Worm (Caenorhabditis elegans) whole organism, midembryonic: Measurements from ENCODE around the gene nduf-2.2.

ENCODE experiments used
- T22C8.4 ChIP-seq: fragments of 200-800 bp; sonication (Bioruptor generic); IDR thresholded peaks from 2 replicates; pipeline ENCODE4 v1.3.6; 2022; ENCODE audit warnings: missing genetic modification characterization, missing compliant biosample characterization
- klf-2 ChIP-seq: fragments of 200-800 bp; sonication (Bioruptor generic); conservative IDR thresholded peaks from 2 replicates; pipeline ENCODE4 v1.3.6; 2022; ENCODE audit warnings: missing genetic modification reagents, missing genetic modification characterization, missing compliant biosample characterization
- med-1 ChIP-seq: sonication (generic microtip); optimal IDR thresholded peaks from 2 replicates; lab custom pipeline; 2017; ENCODE audit warnings: missing genetic modification characterization, mild to moderate bottlenecking, missing compliant biosample characterization, antibody characterized with exemption, missing genetic modification reagents; ENCODE audit not compliant: insufficient read depth
- ref-1 ChIP-seq: fragments of 200-800 bp; sonication (Bioruptor generic); conservative IDR thresholded peaks from 2 replicates; pipeline ENCODE4 v1.3.6; 2022; ENCODE audit warnings: missing genetic modification reagents, missing genetic modification characterization, missing compliant biosample characterization
- tab-1 ChIP-seq: fragments of 200-800 bp; sonication (Bioruptor generic); IDR thresholded peaks from 2 replicates; pipeline ENCODE4 v1.3.6; 2022; ENCODE audit warnings: missing genetic modification characterization, missing compliant biosample characterization
- ztf-23 ChIP-seq: fragments of 200-800 bp; sonication (Bioruptor generic); IDR thresholded peaks from 2 replicates; pipeline ENCODE4 v1.3.6; 2022; ENCODE audit warnings: missing genetic modification reagents, missing genetic modification characterization, missing compliant biosample characterization
- ztf-29 ChIP-seq: fragments of 200-800 bp; sonication (Bioruptor generic); IDR thresholded peaks from 2 replicates; pipeline ENCODE4 v1.3.6; 2022; ENCODE audit warnings: missing genetic modification reagents, missing genetic modification characterization, missing compliant biosample characterization

- TF ChIP-seq ztf-23 (GFP tag; lab: Robert Waterston, UW), result no peak
- TF ChIP-seq klf-2 (GFP tag; lab: Robert Waterston, UW), result no peak
- no peak for TF ChIP-seq tab-1 (GFP tag; lab: Robert Waterston, UW)
- TF ChIP-seq ztf-29 (GFP tag; lab: Robert Waterston, UW), result no peak
- no peak for TF ChIP-seq med-1 (GFP tag; lab: Kevin White, UChicago)
- no peak for TF ChIP-seq ref-1 (GFP tag; lab: Robert Waterston, UW)
- no peak for TF ChIP-seq T22C8.4 (GFP tag; lab: Robert Waterston, UW)
Measured at ce11 chrIII:6476380-6476779, 11.4 kb downstream of the nduf-2.2 start.
